Worm (Caenorhabditis elegans) whole organism, L3 larva: Measurements from ENCODE around the gene R08E5.1.
A peak's percentile ranks its signal among the peaks of the same experiment; 100 is the strongest.

Experiments
- R02D3.7 ChIP-seq: fragments of 150-350 bp; optimal IDR thresholded peaks from 2 replicates; lab custom pipeline; 2014; ENCODE audit warnings: missing biosample characterization, missing genetic modification characterization
- ZK546.5 ChIP-seq: sonication (generic microtip); optimal IDR thresholded peaks from 2 replicates; lab custom pipeline; 2017; ENCODE audit warnings: missing biosample characterization, missing genetic modification characterization
- aly-2 ChIP-seq: fragments of 150-350 bp; optimal IDR thresholded peaks from 2 replicates; lab custom pipeline; 2014; ENCODE audit warnings: missing biosample characterization, missing genetic modification characterization
- ama-1 ChIP-seq: fragments of 150-350 bp; optimal IDR thresholded peaks from 2 replicates; lab custom pipeline; 2018
- ceh-16 ChIP-seq: sonication (generic microtip); optimal IDR thresholded peaks from 2 replicates; lab custom pipeline; 2017; ENCODE audit warnings: missing biosample characterization, missing genetic modification characterization
- ceh-28 ChIP-seq: fragments of 150-350 bp; optimal IDR thresholded peaks from 2 replicates; lab custom pipeline; 2014; ENCODE audit warnings: missing biosample characterization, missing genetic modification reagents, missing genetic modification characterization
- ceh-82 ChIP-seq: fragments of 150-350 bp; optimal IDR thresholded peaks from 2 replicates; lab custom pipeline; 2014; ENCODE audit warnings: missing biosample characterization, missing genetic modification characterization
- ceh-9 ChIP-seq: sonication (generic microtip); optimal IDR thresholded peaks from 2 replicates; lab custom pipeline; 2018; ENCODE audit warnings: missing biosample characterization, missing genetic modification characterization
- daf-12 ChIP-seq: fragments of 150-350 bp; optimal IDR thresholded peaks from 2 replicates; lab custom pipeline; 2014; ENCODE audit warnings: missing biosample characterization, missing genetic modification reagents, missing genetic modification characterization
- egl-27 ChIP-seq: sonication (generic microtip); optimal IDR thresholded peaks from 4 replicates; lab custom pipeline; 2017; ENCODE audit warnings: missing biosample characterization, missing genetic modification reagents, missing genetic modification characterization
- egl-5 ChIP-seq: fragments of 150-350 bp; optimal IDR thresholded peaks from 2 replicates; lab custom pipeline; 2017; ENCODE audit warnings: missing biosample characterization, missing genetic modification reagents, missing genetic modification characterization, inconsistent platforms
- elt-1 ChIP-seq: fragments of 150-350 bp; optimal IDR thresholded peaks from 2 replicates; lab custom pipeline; 2014; ENCODE audit warnings: missing biosample characterization, missing genetic modification characterization
- elt-2 ChIP-seq: sonication (generic microtip); optimal IDR thresholded peaks from 2 replicates; lab custom pipeline; 2016; ENCODE audit warnings: missing genetic modification reagents, mild to moderate bottlenecking, missing genetic modification characterization, missing compliant biosample characterization
- elt-3 ChIP-seq, 3 experiments: fragments of 150-350 bp in 1 of 3; sonication (generic microtip) in 2 of 3; optimal IDR thresholded peaks; 2 replicates in 2 of 3; 4 replicates in 1 of 3; lab custom pipeline; 2014 to 2017; ENCODE audit warnings: missing biosample characterization in 3 of 3, missing genetic modification characterization in 3 of 3
- eor-1 ChIP-seq, 2 experiments: fragments of 150-350 bp; optimal IDR thresholded peaks; 2 replicates each; lab custom pipeline; 2014 to 2018; ENCODE audit warnings: missing biosample characterization in 2 of 2, missing genetic modification characterization in 2 of 2
- fkh-10 ChIP-seq: sonication (generic microtip); optimal IDR thresholded peaks from 2 replicates; lab custom pipeline; 2017; ENCODE audit warnings: missing biosample characterization, missing genetic modification reagents, missing genetic modification characterization
- fkh-2 ChIP-seq: fragments of 150-350 bp; optimal IDR thresholded peaks from 2 replicates; lab custom pipeline; 2014; ENCODE audit warnings: missing biosample characterization, missing genetic modification reagents, missing genetic modification characterization
- fos-1 ChIP-seq: fragments of 150-350 bp; optimal IDR thresholded peaks from 2 replicates; lab custom pipeline; 2014; ENCODE audit warnings: missing biosample characterization, missing genetic modification characterization
- hmg-11 ChIP-seq: sonication (generic microtip); optimal IDR thresholded peaks from 2 replicates; lab custom pipeline; 2016; ENCODE audit warnings: missing genetic modification characterization, missing compliant biosample characterization
- jun-1 ChIP-seq: fragments of 150-350 bp; optimal IDR thresholded peaks from 2 replicates; lab custom pipeline; 2014; ENCODE audit warnings: missing biosample characterization, missing genetic modification reagents, missing genetic modification characterization
- lin-15B ChIP-seq: fragments of 150-350 bp; optimal IDR thresholded peaks from 2 replicates; lab custom pipeline; 2014; ENCODE audit warnings: missing biosample characterization, missing genetic modification characterization
- lin-39 ChIP-seq: fragments of 150-350 bp; optimal IDR thresholded peaks from 2 replicates; lab custom pipeline; 2018; ENCODE audit warnings: missing biosample characterization, missing genetic modification reagents, missing genetic modification characterization
- lsy-12 ChIP-seq: sonication (generic microtip); optimal IDR thresholded peaks from 2 replicates; lab custom pipeline; 2016; ENCODE audit warnings: mild to moderate bottlenecking, missing genetic modification characterization, missing compliant biosample characterization
- mdl-1 ChIP-seq: fragments of 150-350 bp; optimal IDR thresholded peaks from 2 replicates; lab custom pipeline; 2014; ENCODE audit warnings: missing biosample characterization, missing genetic modification characterization
- mml-1 ChIP-seq: fragments of 150-350 bp; sonication (generic microtip); optimal IDR thresholded peaks from 3 replicates; lab custom pipeline; 2014; ENCODE audit warnings: missing biosample characterization, missing genetic modification characterization
- nfya-1 ChIP-seq: sonication (generic microtip); optimal IDR thresholded peaks from 2 replicates; lab custom pipeline; 2017; ENCODE audit warnings: missing genetic modification characterization, mild to moderate bottlenecking, missing compliant biosample characterization, antibody characterized with exemption, moderate library complexity; ENCODE audit not compliant: insufficient read depth
- nhr-11 ChIP-seq: fragments of 150-350 bp; optimal IDR thresholded peaks from 2 replicates; lab custom pipeline; 2014; ENCODE audit warnings: missing biosample characterization, missing genetic modification characterization
- nhr-12 ChIP-seq: fragments of 150-350 bp; optimal IDR thresholded peaks from 2 replicates; lab custom pipeline; 2014; ENCODE audit warnings: missing biosample characterization, missing genetic modification characterization
- nhr-23 ChIP-seq: fragments of 150-350 bp; optimal IDR thresholded peaks from 2 replicates; lab custom pipeline; 2014; ENCODE audit warnings: missing biosample characterization, missing genetic modification reagents, missing genetic modification characterization
- nhr-237 ChIP-seq: fragments of 150-350 bp; optimal IDR thresholded peaks from 2 replicates; lab custom pipeline; 2014; ENCODE audit warnings: missing biosample characterization, missing genetic modification characterization
- nhr-25 ChIP-seq: sonication (generic microtip); optimal IDR thresholded peaks from 2 replicates; lab custom pipeline; 2017; ENCODE audit warnings: missing biosample characterization, missing genetic modification characterization
- nhr-28 ChIP-seq: fragments of 150-350 bp; optimal IDR thresholded peaks from 2 replicates; lab custom pipeline; 2014; ENCODE audit warnings: missing biosample characterization, missing genetic modification characterization
- nhr-43 ChIP-seq: sonication (generic microtip); optimal IDR thresholded peaks from 2 replicates; lab custom pipeline; 2016; ENCODE audit warnings: mild to moderate bottlenecking, missing genetic modification characterization, missing compliant biosample characterization; ENCODE audit not compliant: poor library complexity, severe bottlenecking
- nhr-67 ChIP-seq: fragments of 150-350 bp; optimal IDR thresholded peaks from 2 replicates; lab custom pipeline; 2014; ENCODE audit warnings: missing biosample characterization, missing genetic modification characterization
- nhr-76 ChIP-seq: fragments of 150-350 bp; sonication (generic microtip); optimal IDR thresholded peaks from 5 replicates; lab custom pipeline; 2014; ENCODE audit warnings: missing biosample characterization, missing genetic modification characterization
- nhr-77 ChIP-seq: fragments of 150-350 bp; optimal IDR thresholded peaks from 2 replicates; lab custom pipeline; 2014; ENCODE audit warnings: missing biosample characterization, missing genetic modification characterization
- pha-4 ChIP-seq: fragments of 150-350 bp; optimal IDR thresholded peaks from 2 replicates; lab custom pipeline; 2014; ENCODE audit warnings: missing biosample characterization, missing genetic modification reagents, missing genetic modification characterization
- pqm-1 ChIP-seq: fragments of 150-350 bp; optimal IDR thresholded peaks from 2 replicates; lab custom pipeline; 2017; ENCODE audit warnings: missing biosample characterization, missing genetic modification characterization, inconsistent platforms
- sea-2 ChIP-seq: fragments of 150-350 bp; sonication (generic microtip); optimal IDR thresholded peaks from 4 replicates; lab custom pipeline; 2014; ENCODE audit warnings: missing biosample characterization, missing genetic modification reagents, missing genetic modification characterization
- skn-1 ChIP-seq: fragments of 150-350 bp; optimal IDR thresholded peaks from 2 replicates; lab custom pipeline; 2014; ENCODE audit warnings: missing biosample characterization, missing genetic modification characterization
- snpc-4 ChIP-seq: fragments of 150-350 bp; optimal IDR thresholded peaks from 2 replicates; lab custom pipeline; 2014; ENCODE audit warnings: missing biosample characterization, missing genetic modification characterization
- tbx-2 ChIP-seq: sonication (generic microtip); optimal IDR thresholded peaks from 2 replicates; lab custom pipeline; 2016; ENCODE audit warnings: mild to moderate bottlenecking, missing genetic modification characterization, missing compliant biosample characterization
- unc-39 ChIP-seq: sonication (generic microtip); optimal IDR thresholded peaks from 4 replicates; lab custom pipeline; 2017; ENCODE audit warnings: missing biosample characterization, missing genetic modification characterization
- unc-62 ChIP-seq: fragments of 150-350 bp; sonication (generic microtip); optimal IDR thresholded peaks from 4 replicates; lab custom pipeline; 2014; ENCODE audit warnings: missing biosample characterization, missing genetic modification reagents, missing genetic modification characterization
- zag-1 ChIP-seq: fragments of 150-350 bp; optimal IDR thresholded peaks from 2 replicates; lab custom pipeline; 2014; ENCODE audit warnings: missing biosample characterization, missing genetic modification characterization
- ztf-11 ChIP-seq: fragments of 150-350 bp; optimal IDR thresholded peaks from 2 replicates; lab custom pipeline; 2014; ENCODE audit warnings: missing biosample characterization, missing genetic modification characterization
- ztf-4 ChIP-seq: fragments of 150-350 bp; optimal IDR thresholded peaks from 2 replicates; lab custom pipeline; 2014; ENCODE audit warnings: missing biosample characterization, missing genetic modification characterization

Gene R08E5.1

ce11 chrV:3756887-3757286 lies 14.4 kb downstream of the R08E5.1 start, which contains the start of gene gid-7 (continued):
- TF ChIP-seq daf-12 (tag; lab: Kevin White, UChicago) (no peak), snpc-4 (tag; lab: Kevin White, UChicago) (peak; percentile 71), ceh-16 (no peak), nhr-76 (tag; lab: Kevin White, UChicago) (no peak), egl-5 (tag; lab: Kevin White, UChicago) (no peak), fos-1 (tag; lab: Kevin White, UChicago) (no peak), elt-2 (peak; percentile 26), unc-62 (GFP tag; lab: Kevin White, UChicago) (no peak)

ce11 chrV:3750328-3750727 lies 21.0 kb downstream of the R08E5.1 start:
- TF ChIP-seq skn-1 (tag; lab: Kevin White, UChicago): no peak
- TF ChIP-seq nfya-1 (tag; lab: Kevin White, UChicago): no peak
- TF ChIP-seq nhr-25 (tag; lab: Kevin White, UChicago): no peak
- no peak for TF ChIP-seq tbx-2 (tag; lab: Kevin White, UChicago)
- TF ChIP-seq nhr-23: no peak
- TF ChIP-seq unc-62 (GFP tag; lab: Kevin White, UChicago): no peak
- TF ChIP-seq elt-3 (tag; optimal IDR thresholded peaks at IDR 0.05; lab: Kevin White, UChicago): no peak

ce11 chrV:3743172-3743626 lies 28.1 kb downstream of the R08E5.1 start, which contains the start of gene mtm-9:
Gene mtm-9, plus strand, starts transcription at chrV:3743576.
- TF ChIP-seq snpc-4 (tag; lab: Kevin White, UChicago): peak; percentile 33
- TF ChIP-seq lin-15B: peak; percentile 53
- TF ChIP-seq mml-1 (tag; lab: Kevin White, UChicago): no peak
- no peak for TF ChIP-seq pqm-1 (tag; lab: Kevin White, UChicago)
- peak; percentile 6 for TF ChIP-seq jun-1 (tag; lab: Kevin White, UChicago)
- TF ChIP-seq mdl-1 (tag; lab: Kevin White, UChicago): no peak
- TF ChIP-seq lsy-12 (tag; lab: Kevin White, UChicago): no peak
- TF ChIP-seq fos-1 (tag; lab: Kevin White, UChicago): no peak
- TF ChIP-seq ztf-11 (tag; lab: Kevin White, UChicago): no peak
- TF ChIP-seq ZK546.5: no peak
- TF ChIP-seq nhr-67 (tag; lab: Kevin White, UChicago): no peak
- TF ChIP-seq nhr-12 (tag; lab: Kevin White, UChicago): no peak
- TF ChIP-seq tbx-2 (tag; lab: Kevin White, UChicago): no peak
- no peak for TF ChIP-seq ztf-4 (tag; lab: Kevin White, UChicago)
- no peak for TF ChIP-seq hmg-11
- TF ChIP-seq unc-62 (GFP tag; lab: Kevin White, UChicago): no peak
- TF ChIP-seq ceh-82 (tag; lab: Kevin White, UChicago): no peak
- TF ChIP-seq egl-5 (tag; lab: Kevin White, UChicago): no peak
- no peak for TF ChIP-seq nhr-25 (tag; lab: Kevin White, UChicago)
- no peak for TF ChIP-seq nhr-43 (tag; lab: Kevin White, UChicago)
- TF ChIP-seq elt-2: no peak
- no peak for TF ChIP-seq nhr-76 (tag; lab: Kevin White, UChicago)
- no peak for TF ChIP-seq eor-1 (tag; optimal IDR thresholded peaks at IDR 0.05; lab: Kevin White, UChicago)
- no peak for TF ChIP-seq elt-3 (tag; optimal IDR thresholded peaks at IDR 0.05; lab: Kevin White, UChicago)
- TF ChIP-seq daf-12 (tag; lab: Kevin White, UChicago): no peak
- no peak for TF ChIP-seq nhr-77 (tag; lab: Kevin White, UChicago)
- TF ChIP-seq fkh-2 (tag; lab: Kevin White, UChicago): no peak
- no peak for TF ChIP-seq ama-1 (lab: Kevin White, UChicago)
- no peak for TF ChIP-seq ceh-9 (tag; lab: Kevin White, UChicago)
- TF ChIP-seq fkh-10 (GFP tag; lab: Kevin White, UChicago): no peak
- TF ChIP-seq sea-2: no peak
- TF ChIP-seq ceh-16: no peak
- peak; percentile 96 for TF ChIP-seq R02D3.7 (tag; lab: Kevin White, UChicago)
- peak; percentile 62 for TF ChIP-seq nfya-1 (tag; lab: Kevin White, UChicago)
- TF ChIP-seq zag-1: no peak
- peak; percentile 43 for TF ChIP-seq ceh-28 (tag; lab: Kevin White, UChicago)
- TF ChIP-seq nhr-237 (tag; lab: Kevin White, UChicago): no peak
- no peak for TF ChIP-seq elt-1 (tag; lab: Kevin White, UChicago)
- TF ChIP-seq nhr-23: peak; percentile 49
- no peak for TF ChIP-seq nhr-28 (tag; lab: Kevin White, UChicago)
- peak; percentile 18 for TF ChIP-seq skn-1 (tag; lab: Kevin White, UChicago)
- no peak for TF ChIP-seq unc-39
- no peak for TF ChIP-seq nhr-11 (tag; lab: Kevin White, UChicago)
- no peak for TF ChIP-seq lin-39 (tag; lab: Kevin White, UChicago)
- TF ChIP-seq aly-2 (tag; lab: Kevin White, UChicago): no peak
- no peak for TF ChIP-seq egl-27
- peak; percentile 75 for TF ChIP-seq pha-4 (tag; lab: Kevin White, UChicago)
